Fruit fly (Drosophila melanogaster): ENCODE measurements around the gene CG46318.
A peak's percentile ranks its signal among the peaks of the same experiment; 100 is the strongest.

Gene CG46318

DNA sequence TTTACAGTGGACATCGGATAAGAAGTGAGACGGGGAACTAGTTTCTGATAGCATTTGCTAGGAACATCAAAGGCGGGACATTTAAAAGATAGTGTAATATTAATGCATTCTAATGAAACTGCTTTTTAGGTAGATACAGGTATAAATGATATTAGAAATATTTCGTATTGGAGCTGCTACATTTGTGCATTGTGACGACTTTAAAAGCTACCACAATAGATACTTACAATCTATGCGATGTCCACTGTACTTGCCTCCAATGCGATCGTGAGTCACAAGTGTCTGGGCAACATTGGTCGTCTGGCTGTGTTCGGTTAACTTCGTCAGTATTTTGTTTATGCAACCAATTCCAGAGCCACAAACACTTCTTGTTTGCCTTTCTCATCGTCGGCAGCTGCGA lies 10.6 kb upstream of the CG46318 start:
- TF ChIP-seq CG15710 (tag; optimal IDR thresholded peaks at IDR 0.05) (peak; percentile 76), CG17806 (tag; optimal IDR thresholded peaks at IDR 0.05) (peak; percentile 70), CG10348 (GFP tag; IDR thresholded peaks at IDR 0.05) (0 out of 2 replicates have a peak, but pooled peaks have one; percentile 28), CG14655 (GFP tag; optimal IDR thresholded peaks at IDR 0.05) (no peak), CG4496 (GFP tag; IDR thresholded peaks at IDR 0.05) (peak; percentile 85), fd96Ca (GFP tag; IDR thresholded peaks at IDR 0.05) (peak; percentile 57; the same call in 1 of the 3 replicates), Pif1B (GFP tag; optimal IDR thresholded peaks at IDR 0.05) (peak; percentile 48), D1 (tag; optimal IDR thresholded peaks at IDR 0.05) (no peak), EcR (GFP tag; optimal IDR thresholded peaks at IDR 0.05) (no peak), CG8159 (tag; optimal IDR thresholded peaks at IDR 0.05) (peak; percentile 73), Pif1A (GFP tag; optimal IDR thresholded peaks at IDR 0.05) (peak; percentile 71), rn (GFP tag; IDR thresholded peaks at IDR 0.05) (0 out of 2 replicates have a peak, but pooled peaks have one; percentile 18), CG8301 (tag; optimal IDR thresholded peaks at IDR 0.05) (peak; percentile 78), CG32121 (GFP tag; IDR thresholded peaks at IDR 0.05) (peak; percentile 78), Ets98B (GFP tag; IDR thresholded peaks at IDR 0.05) (no peak; the same call in 1 of the 2 replicates), CG9948 (tag; optimal IDR thresholded peaks at IDR 0.05) (peak; percentile 66), CG13204 (GFP tag; optimal IDR thresholded peaks at IDR 0.05) (no peak), CG12605 (GFP tag; IDR thresholded peaks at IDR 0.05) (no peak; the same call in none of the 2 replicates), Snoo (tag; optimal IDR thresholded peaks at IDR 0.05) (peak; percentile 37), gl (tag; optimal IDR thresholded peaks at IDR 0.05) (peak; percentile 24), CG34367 (tag; optimal IDR thresholded peaks at IDR 0.05) (peak; percentile 63)

- TF ChIP-seq Snoo (tag; optimal IDR thresholded peaks at IDR 0.05) (peak; percentile 14), D1 (tag; optimal IDR thresholded peaks at IDR 0.05) (no peak), CG12605 (GFP tag; IDR thresholded peaks at IDR 0.05) (no peak), CG8301 (tag; optimal IDR thresholded peaks at IDR 0.05) (no peak), CG15710 (tag; optimal IDR thresholded peaks at IDR 0.05) (peak; percentile 46), fd96Ca (GFP tag; IDR thresholded peaks at IDR 0.05) (0 out of 3 replicates have a peak, but pooled peaks have one; percentile 32), Pif1B (GFP tag; optimal IDR thresholded peaks at IDR 0.05) (peak; percentile 52), CG4496 (GFP tag; IDR thresholded peaks at IDR 0.05) (0 out of 3 replicates have a peak, but pooled peaks have one; percentile 43), EcR (GFP tag; optimal IDR thresholded peaks at IDR 0.05) (no peak), CG13204 (GFP tag; optimal IDR thresholded peaks at IDR 0.05) (no peak), CG34367 (tag; optimal IDR thresholded peaks at IDR 0.05) (no peak), CG9948 (tag; optimal IDR thresholded peaks at IDR 0.05) (peak; percentile 42), CG17806 (tag; optimal IDR thresholded peaks at IDR 0.05) (no peak)
Observed at dm6 chr3R:18670441-18671111, 9.8 kb upstream of the CG46318 start.

dm6 chr3R:18671112-18671729 lies 9.2 kb upstream of the CG46318 start, which contains the start of gene CG31230:
CG31230 (plus strand) TSS chr3R:18671679.
- TF ChIP-seq CG8301 (tag; optimal IDR thresholded peaks at IDR 0.05) (no peak), CG12605 (GFP tag; IDR thresholded peaks at IDR 0.05) (no peak), Pif1A (GFP tag; optimal IDR thresholded peaks at IDR 0.05) (no peak), CG4496 (GFP tag; IDR thresholded peaks at IDR 0.05) (no peak), Snoo (tag; optimal IDR thresholded peaks at IDR 0.05) (no peak), CG13204 (GFP tag; optimal IDR thresholded peaks at IDR 0.05) (no peak), CG9948 (tag; optimal IDR thresholded peaks at IDR 0.05) (no peak), CG10348 (GFP tag; IDR thresholded peaks at IDR 0.05) (no peak), CG32121 (GFP tag; IDR thresholded peaks at IDR 0.05) (no peak), Ets98B (GFP tag; IDR thresholded peaks at IDR 0.05) (no peak), CG17806 (tag; optimal IDR thresholded peaks at IDR 0.05) (no peak), CG8159 (tag; optimal IDR thresholded peaks at IDR 0.05) (no peak), rn (GFP tag; IDR thresholded peaks at IDR 0.05) (no peak), D1 (tag; optimal IDR thresholded peaks at IDR 0.05) (no peak), EcR (GFP tag; optimal IDR thresholded peaks at IDR 0.05) (no peak), CG15710 (tag; optimal IDR thresholded peaks at IDR 0.05) (no peak), fd96Ca (GFP tag; IDR thresholded peaks at IDR 0.05) (no peak), Pif1B (GFP tag; optimal IDR thresholded peaks at IDR 0.05) (no peak), CG14655 (GFP tag; optimal IDR thresholded peaks at IDR 0.05) (no peak), gl (tag; optimal IDR thresholded peaks at IDR 0.05) (no peak)

DNA sequence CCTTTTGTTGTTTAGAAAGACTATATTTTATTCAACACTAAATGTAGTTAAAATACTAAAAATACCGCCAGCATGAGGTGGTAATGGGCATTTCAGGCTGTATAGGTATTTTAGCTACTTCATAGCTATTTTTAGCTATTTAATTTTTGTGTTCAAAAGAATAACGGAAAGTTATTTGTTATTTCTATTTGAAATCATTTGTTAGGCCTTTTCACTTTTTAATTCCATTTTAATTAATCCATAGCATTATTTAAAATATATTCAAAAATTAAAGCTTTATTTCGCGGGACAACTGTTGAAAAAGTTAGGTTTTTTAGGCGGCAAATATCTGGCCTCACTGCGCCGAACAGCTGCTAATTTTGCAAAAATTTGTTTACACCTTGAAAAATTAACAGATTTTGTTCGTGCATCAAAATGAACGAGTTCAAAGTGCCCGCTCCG lies 2.9 kb upstream of the CG46318 start, which contains the start of the genes dind and CG7706:
Gene dind, minus strand, starts transcription at position 40 of the 441 bp plus-strand sequence.
Gene CG7706, plus strand, starts transcription at position 319 of the 441 bp plus-strand sequence.
- TF ChIP-seq CG13204 (GFP tag; optimal IDR thresholded peaks at IDR 0.05) (no peak), EcR (GFP tag; optimal IDR thresholded peaks at IDR 0.05) (no peak)

DNA sequence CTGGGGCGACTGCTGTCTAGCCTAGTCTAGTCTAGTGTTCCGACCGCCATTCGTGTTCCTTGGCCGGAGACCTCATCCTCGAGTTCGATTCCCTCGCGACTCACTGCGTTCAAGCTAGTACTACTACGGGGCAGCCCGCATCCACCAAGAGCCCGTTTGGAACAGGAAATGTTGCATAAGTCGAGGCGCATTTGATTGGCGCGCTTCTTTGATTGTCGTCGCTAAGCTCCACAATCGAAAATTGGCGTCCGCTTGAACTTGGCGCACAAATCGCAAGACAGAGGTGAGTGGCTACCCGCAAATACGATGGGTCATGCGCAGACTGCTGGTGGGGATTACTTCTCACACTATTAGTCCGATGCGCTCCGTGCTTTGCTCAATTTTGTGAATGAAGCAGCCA lies 650 bp downstream of the CG46318 start:
- TF ChIP-seq CG4496 (GFP tag; IDR thresholded peaks at IDR 0.05) (no peak), CG12605 (GFP tag; IDR thresholded peaks at IDR 0.05) (no peak), Pif1A (GFP tag; optimal IDR thresholded peaks at IDR 0.05) (no peak), Pif1B (GFP tag; optimal IDR thresholded peaks at IDR 0.05) (no peak), CG15710 (tag; optimal IDR thresholded peaks at IDR 0.05) (no peak), Ets98B (GFP tag; IDR thresholded peaks at IDR 0.05) (no peak), CG32121 (GFP tag; IDR thresholded peaks at IDR 0.05) (no peak), fd96Ca (GFP tag; IDR thresholded peaks at IDR 0.05) (no peak), rn (GFP tag; IDR thresholded peaks at IDR 0.05) (no peak), CG34367 (tag; optimal IDR thresholded peaks at IDR 0.05) (no peak), CG17806 (tag; optimal IDR thresholded peaks at IDR 0.05) (no peak), EcR (GFP tag; optimal IDR thresholded peaks at IDR 0.05) (no peak), CG10348 (GFP tag; IDR thresholded peaks at IDR 0.05) (no peak), Snoo (tag; optimal IDR thresholded peaks at IDR 0.05) (no peak), gl (tag; optimal IDR thresholded peaks at IDR 0.05) (no peak), CG14655 (GFP tag; optimal IDR thresholded peaks at IDR 0.05) (no peak), D1 (tag; optimal IDR thresholded peaks at IDR 0.05) (no peak)

All from whole organism, pupa.